Fruit fly (Drosophila melanogaster) Kc167 (cell line): ENCODE results near the gene alrm.

ENCODE experiments used
- Sin3A ChIP-seq: fragments of >200 bp; optimal IDR thresholded peaks from 2 replicates; lab custom pipeline; 2018; ENCODE audit warnings: missing external identifiers
- h ChIP-seq: fragments of >200 bp; optimal IDR thresholded peaks from 3 replicates; lab custom pipeline; 2018; ENCODE audit warnings: missing external identifiers

- TF ChIP-seq Sin3A (no peak), h (lab: Kevin White, UChicago) (no peak)
These were observed 18.0 kb upstream of the alrm start, which contains the start of gene Muc96D for dm6 chr3R:25400545-25400944.
